Worm (Caenorhabditis elegans): ENCODE measurements around the gene txdc-12.1.
A peak's percentile ranks its signal among the peaks of the same experiment; 100 is the strongest.

Gene txdc-12.1

ce11 chrII:12239449-12239848, 739 bp upstream of the txdc-12.1 start:
- TF ChIP-seq nhr-25 (tag; optimal IDR thresholded peaks at IDR 0.05) (peak; percentile 96), ceh-28 (tag; optimal IDR thresholded peaks at IDR 0.05) (peak; percentile 0), nhr-23 (tag; optimal IDR thresholded peaks at IDR 0.05) (peak; percentile 90), lin-39 (tag; optimal IDR thresholded peaks at IDR 0.05) (no peak), jun-1 (tag; optimal IDR thresholded peaks at IDR 0.05) (no peak), elt-3 (tag; optimal IDR thresholded peaks at IDR 0.05) (peak in 2 of 3 experiments; percentile 24 to 34), elt-1 (tag; optimal IDR thresholded peaks at IDR 0.05) (peak; percentile 98)

ce11 chrII:12241792-12242191, 1.6 kb downstream of the txdc-12.1 start:
- TF ChIP-seq eor-1 (tag; optimal IDR thresholded peaks at IDR 0.05): no peak
- TF ChIP-seq nhr-77 (tag; optimal IDR thresholded peaks at IDR 0.05): no peak
- peak; percentile 76 for TF ChIP-seq ceh-28 (tag; optimal IDR thresholded peaks at IDR 0.05)
- no peak for TF ChIP-seq tbx-2 (tag; optimal IDR thresholded peaks at IDR 0.05)
- TF ChIP-seq nhr-25 (tag; optimal IDR thresholded peaks at IDR 0.05): no peak
- TF ChIP-seq nhr-43 (tag; optimal IDR thresholded peaks at IDR 0.05; ENCODE audit: poor library complexity, severe bottlenecking): no peak
- no peak for TF ChIP-seq nhr-12 (tag; optimal IDR thresholded peaks at IDR 0.05)
- TF ChIP-seq pqm-1 (tag; optimal IDR thresholded peaks at IDR 0.05): no peak

- TF ChIP-seq unc-62 (GFP tag; optimal IDR thresholded peaks at IDR 0.05) (no peak), nhr-12 (tag; optimal IDR thresholded peaks at IDR 0.05) (no peak), sea-2 (GFP tag; optimal IDR thresholded peaks at IDR 0.05) (no peak), ceh-28 (tag; optimal IDR thresholded peaks at IDR 0.05) (no peak), unc-39 (tag; optimal IDR thresholded peaks at IDR 0.05) (no peak), daf-12 (tag; optimal IDR thresholded peaks at IDR 0.05) (no peak), nfya-1 (tag; optimal IDR thresholded peaks at IDR 0.05; ENCODE audit: insufficient read depth) (no peak), zag-1 (tag; optimal IDR thresholded peaks at IDR 0.05) (no peak)
Measured at ce11 chrII:12242551-12242950, 2.4 kb downstream of the txdc-12.1 start, which contains the start of gene Y57A10A.24. Y57A10A.24 (plus strand) TSS chrII:12242946.

ce11 chrII:12249042-12249441, 8.9 kb downstream of the txdc-12.1 start, which contains the start of gene tag-276:
tag-276 (minus strand) TSS chrII:12249142.
- TF ChIP-seq mml-1 (tag; optimal IDR thresholded peaks at IDR 0.05): no peak
- no peak for TF ChIP-seq nhr-237 (tag; optimal IDR thresholded peaks at IDR 0.05)
- no peak for TF ChIP-seq elt-3 (tag; optimal IDR thresholded peaks at IDR 0.05)
- no peak for TF ChIP-seq zag-1 (tag; optimal IDR thresholded peaks at IDR 0.05)

- TF ChIP-seq ceh-28 (tag; optimal IDR thresholded peaks at IDR 0.05) (peak; percentile 98), nhr-76 (tag; optimal IDR thresholded peaks at IDR 0.05) (no peak), ztf-11 (tag; optimal IDR thresholded peaks at IDR 0.05) (no peak), R02D3.7 (tag; optimal IDR thresholded peaks at IDR 0.05) (no peak), hmg-11 (tag; optimal IDR thresholded peaks at IDR 0.05) (peak; percentile 13), aly-2 (tag; optimal IDR thresholded peaks at IDR 0.05) (no peak), lsy-12 (tag; optimal IDR thresholded peaks at IDR 0.05) (no peak), lin-15B (tag; optimal IDR thresholded peaks at IDR 0.05) (no peak), egl-5 (tag; optimal IDR thresholded peaks at IDR 0.05) (no peak), nhr-23 (tag; optimal IDR thresholded peaks at IDR 0.05) (no peak), unc-62 (GFP tag; optimal IDR thresholded peaks at IDR 0.05) (no peak)
Measured at ce11 chrII:12255545-12256233, 15.5 kb downstream of the txdc-12.1 start.

ce11 chrII:12256528-12256927, 16.3 kb downstream of the txdc-12.1 start, which contains the start of gene parn-2:
parn-2 (minus strand) TSS chrII:12256628.
- TF ChIP-seq elt-3 (tag; optimal IDR thresholded peaks at IDR 0.05) (no peak), nhr-77 (tag; optimal IDR thresholded peaks at IDR 0.05) (no peak), jun-1 (tag; optimal IDR thresholded peaks at IDR 0.05) (no peak), egl-27 (tag; optimal IDR thresholded peaks at IDR 0.05) (no peak)

Data from whole organism, L3 larva.